Worm (Caenorhabditis elegans): ENCODE results near the gene sru-27.

DNA sequence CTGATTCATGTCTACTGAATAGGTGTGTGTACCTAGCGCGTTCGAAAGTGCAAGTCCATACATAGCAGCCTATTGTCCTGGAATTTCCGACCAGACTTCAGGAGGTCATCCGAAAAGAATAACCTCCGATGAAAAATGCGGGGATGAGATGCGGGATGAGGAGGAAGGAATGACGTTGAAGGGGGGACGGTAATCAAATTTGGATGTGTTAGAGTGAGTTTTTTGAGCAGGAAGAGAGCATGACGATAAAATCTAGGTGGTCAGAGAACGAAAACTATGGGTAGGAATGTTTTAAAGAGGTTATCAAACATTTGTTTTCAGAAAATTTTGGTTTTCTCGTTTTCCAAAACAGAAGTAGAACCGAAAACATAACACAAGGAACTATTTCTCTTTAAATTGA is 13.2 kb upstream of the sru-27 start:
- TF ChIP-seq flt-1 (GFP tag; IDR thresholded peaks at IDR 0.05) (no peak), ztf-23 (GFP tag; IDR thresholded peaks at IDR 0.05) (no peak), med-1 (GFP tag; optimal IDR thresholded peaks at IDR 0.05; ENCODE audit: insufficient read depth) (no peak), T22C8.4 (GFP tag; IDR thresholded peaks at IDR 0.05) (no peak), ztf-29 (GFP tag; IDR thresholded peaks at IDR 0.05) (no peak), tab-1 (GFP tag; IDR thresholded peaks at IDR 0.05) (no peak), cog-1 (tag; optimal IDR thresholded peaks at IDR 0.05) (no peak), klf-2 (GFP tag; conservative IDR thresholded peaks at IDR 0.05) (no peak)
